Worm (Caenorhabditis elegans): ENCODE results near the gene praf-3.
"Not testable (repeated sequence)": the region's sequence is repeated elsewhere in the genome, so short reads cannot be mapped to it uniquely, and the experiment has no call there.

The praf-3 gene

DNA sequence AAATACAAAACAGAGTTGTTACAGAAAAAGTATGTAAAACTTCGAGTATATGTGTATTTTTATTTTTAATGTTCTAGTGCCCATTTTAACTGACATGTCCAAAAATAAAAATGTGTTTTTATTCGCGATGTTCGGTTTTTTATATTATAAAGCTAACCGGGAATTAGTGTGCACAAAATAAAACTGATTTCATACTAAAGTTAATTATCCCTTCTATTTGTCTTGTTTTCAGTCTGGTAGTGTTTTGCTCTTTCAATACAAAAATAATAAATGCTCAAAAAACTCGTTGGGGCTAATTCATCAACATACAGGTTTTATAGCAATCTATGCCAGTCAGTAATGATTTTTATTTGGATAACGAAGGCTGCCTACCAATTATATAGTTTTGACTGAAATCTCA, 5.0 kb downstream of the praf-3 start:
- no peak for TF ChIP-seq ctbp-1 (GFP tag; IDR thresholded peaks at IDR 0.05)
- TF ChIP-seq unc-62 (GFP tag; optimal IDR thresholded peaks at IDR 0.05 in 1 of 2) = peak in 1 of 2 experiments; percentile 94
- TF ChIP-seq unc-62 (tag; optimal IDR thresholded peaks at IDR 0.05) = no peak
- no peak for TF ChIP-seq nhr-77 (tag; optimal IDR thresholded peaks at IDR 0.05)

- no peak for TF ChIP-seq ztf-11 (tag; optimal IDR thresholded peaks at IDR 0.05)
- peak; percentile 90 for TF ChIP-seq ces-1 (GFP tag; optimal IDR thresholded peaks at IDR 0.05)
- peak in 1 of 2 experiments; percentile 15 for TF ChIP-seq unc-62 (GFP tag; optimal IDR thresholded peaks at IDR 0.05 in 1 of 2)
- no peak for TF ChIP-seq unc-62 (tag; optimal IDR thresholded peaks at IDR 0.05)
- peak; percentile 4 for TF ChIP-seq aha-1 (tag)
These were observed 5.9 kb downstream of the praf-3 start for ce11 chrIV:8385662-8386061.

DNA sequence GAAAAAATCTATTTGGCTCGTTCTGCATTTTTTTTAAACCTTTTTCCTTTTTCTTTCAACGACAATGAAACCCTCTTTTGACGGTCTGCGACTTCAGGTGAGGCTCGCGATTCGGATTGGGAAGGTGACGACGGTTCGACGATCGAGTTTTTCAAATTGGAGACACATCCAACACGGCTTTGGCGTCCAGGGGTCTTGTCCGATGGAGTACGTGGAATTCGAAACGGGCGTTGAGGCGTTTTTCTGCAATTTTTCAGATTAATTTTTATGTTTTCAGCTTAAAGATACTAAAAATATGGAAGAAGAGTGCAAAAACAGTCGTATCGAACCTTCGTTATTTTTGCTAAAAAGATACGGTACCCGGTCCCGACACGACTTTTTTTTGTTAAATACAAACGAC, 9.4 kb downstream of the praf-3 start, which contains the start of gene D2096.10:
Gene D2096.10, minus strand, starts transcription at position 101 of the 400 bp plus-strand sequence.
- not testable (repeated sequence) for TF ChIP-seq nhr-28, snpc-4, skn-1 (tag; optimal IDR thresholded peaks at IDR 0.05)

DNA sequence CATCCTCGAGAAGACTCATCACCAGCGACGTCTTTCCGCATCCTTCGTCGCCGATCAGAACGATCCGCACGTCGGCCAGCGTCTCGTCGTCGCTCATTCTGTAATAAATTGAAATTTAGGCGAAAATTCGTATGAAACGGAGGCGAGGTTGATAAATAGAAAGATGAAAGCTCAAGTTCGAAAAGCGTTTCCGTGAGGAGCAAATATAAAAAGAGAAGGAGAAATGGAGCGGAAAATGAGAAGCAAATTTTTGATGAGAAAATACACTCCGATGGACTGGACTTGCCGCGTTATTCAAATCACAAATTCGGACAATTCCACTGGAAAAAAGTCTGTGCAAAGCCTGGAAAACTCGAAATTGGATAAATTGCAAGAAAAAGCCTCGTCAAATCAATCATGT, 14.3 kb downstream of the praf-3 start, which contains the start of gene D2096.11:
Gene D2096.11, minus strand, starts transcription at position 101 of the 400 bp plus-strand sequence.
- TF ChIP-seq aha-1 (tag) (peak; percentile 33), spr-3 (GFP tag; optimal IDR thresholded peaks at IDR 0.05) (no peak)

DNA sequence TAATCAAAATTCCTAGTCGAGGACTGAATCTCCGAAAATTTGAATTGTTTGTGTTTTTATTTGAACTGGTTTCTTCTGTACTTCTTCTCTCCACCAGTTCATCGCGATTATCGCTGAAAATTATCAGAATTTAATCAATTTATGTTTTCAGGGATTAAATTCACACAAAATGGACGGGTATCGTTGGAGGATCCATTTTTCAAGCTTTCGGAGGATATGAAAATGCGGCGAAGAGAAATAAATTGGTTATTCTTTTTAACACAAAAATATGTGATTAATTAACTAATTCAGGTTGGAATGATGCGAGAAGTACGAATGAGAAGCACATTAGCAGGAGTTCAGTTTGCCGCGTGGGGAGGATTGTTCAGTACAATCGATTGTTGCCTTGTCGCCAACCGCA, 16.6 kb downstream of the praf-3 start, which contains the start of gene timm-17B.2:
Gene timm-17B.2, plus strand, starts transcription at position 301 of the 400 bp plus-strand sequence.
- TF ChIP-seq nhr-111 (GFP tag; optimal IDR thresholded peaks at IDR 0.05) = no peak
- no peak for TF ChIP-seq Y48G9A.11 (GFP tag; IDR thresholded peaks at IDR 0.05)
- TF ChIP-seq ztf-11 (tag; optimal IDR thresholded peaks at IDR 0.05) = no peak
- TF ChIP-seq attf-4 (tag; optimal IDR thresholded peaks at IDR 0.05) = no peak
- TF ChIP-seq aha-1 (tag) = peak; percentile 40

- no peak for TF ChIP-seq fkh-10 (GFP tag; optimal IDR thresholded peaks at IDR 0.05)
- no peak for TF ChIP-seq daf-12 (tag; optimal IDR thresholded peaks at IDR 0.05)
- no peak for TF ChIP-seq nhr-77 (tag; optimal IDR thresholded peaks at IDR 0.05)
- no peak for TF ChIP-seq lin-15B (tag; optimal IDR thresholded peaks at IDR 0.05)
- no peak for TF ChIP-seq F44E2.7 (GFP tag; IDR thresholded peaks at IDR 0.05)
- TF ChIP-seq lin-39 (tag; optimal IDR thresholded peaks at IDR 0.05) = no peak
- no peak for TF ChIP-seq lim-7 (GFP tag; IDR thresholded peaks at IDR 0.05)
- no peak for TF ChIP-seq zip-2 (tag; optimal IDR thresholded peaks at IDR 0.05)
- TF ChIP-seq daf-19 (GFP tag; conservative IDR thresholded peaks at IDR 0.05) = no peak
- TF ChIP-seq nhr-6 (tag; optimal IDR thresholded peaks at IDR 0.05) = no peak
- TF ChIP-seq nhr-42 (GFP tag; IDR thresholded peaks at IDR 0.05) = no peak
- no peak for TF ChIP-seq zag-1 (tag; optimal IDR thresholded peaks at IDR 0.05)
- TF ChIP-seq sdz-12 (GFP tag; optimal IDR thresholded peaks at IDR 0.05) = no peak
- TF ChIP-seq ceh-62 (tag; optimal IDR thresholded peaks at IDR 0.05) = no peak
- no peak for TF ChIP-seq Y48G9A.11 (GFP tag; IDR thresholded peaks at IDR 0.05)
- TF ChIP-seq zip-11 (GFP tag; IDR thresholded peaks at IDR 0.05) = no peak
- TF ChIP-seq zfp-3 (GFP tag; conservative IDR thresholded peaks at IDR 0.05) = no peak
- TF ChIP-seq dmd-9 (GFP tag; IDR thresholded peaks at IDR 0.05) = no peak
These were observed 18.0 kb downstream of the praf-3 start for ce11 chrIV:8397814-8398213.

DNA sequence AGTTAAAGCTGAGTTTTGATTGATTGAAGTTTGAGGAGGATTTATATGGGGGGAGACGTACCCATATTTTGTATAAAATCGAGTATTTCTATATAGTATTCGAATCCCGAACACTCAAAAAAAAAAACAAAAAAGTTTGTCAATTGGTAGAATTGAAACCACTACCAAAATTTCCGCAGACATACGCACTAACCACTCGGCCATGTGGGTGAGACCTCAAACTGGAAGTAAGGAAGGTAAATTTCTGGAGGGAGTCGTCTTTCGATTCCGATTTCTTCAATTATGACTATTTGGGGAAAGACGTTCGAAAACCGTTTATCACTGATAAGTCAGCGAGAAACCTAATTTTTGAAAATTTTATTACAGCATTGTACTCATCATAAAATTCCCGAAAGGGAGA, 32.8 kb downstream of the praf-3 start:
- peak; percentile 50 for TF ChIP-seq Y48G9A.11 (GFP tag; IDR thresholded peaks at IDR 0.05)
- TF ChIP-seq pha-4 (GFP tag; IDR thresholded peaks at IDR 0.05) = peak; percentile 80; the same call in 1 of the 2 replicates
- TF ChIP-seq pha-4 (tag; optimal IDR thresholded peaks at IDR 0.05) = not testable (repeated sequence)
- peak; percentile 71 for TF ChIP-seq vab-7 (GFP tag; IDR thresholded peaks at IDR 0.05)
- peak; percentile 67 for TF ChIP-seq nhr-41 (GFP tag; IDR thresholded peaks at IDR 0.05)
- 0 out of 2 replicates have a peak, but pooled peaks have one; percentile 35 for TF ChIP-seq tra-1 (GFP tag; IDR thresholded peaks at IDR 0.05)
- 0 out of 2 replicates have a peak, but pooled peaks have one; percentile 19 for TF ChIP-seq F44E2.7 (GFP tag; IDR thresholded peaks at IDR 0.05)
- TF ChIP-seq arid-1 (GFP tag; conservative IDR thresholded peaks at IDR 0.05) = peak; percentile 81
- TF ChIP-seq ZK337.2 (GFP tag; IDR thresholded peaks at IDR 0.05) = peak; percentile 78
- peak; percentile 63 for TF ChIP-seq lin-1 (GFP tag; IDR thresholded peaks at IDR 0.05)
- peak; percentile 36; the same call in 1 of the 2 replicates for TF ChIP-seq dmd-6 (GFP tag; IDR thresholded peaks at IDR 0.05)
- peak; percentile 78; the same call in 1 of the 2 replicates for TF ChIP-seq Y105C5A.15 (GFP tag; IDR thresholded peaks at IDR 0.05)
- TF ChIP-seq dmd-8 (GFP tag; IDR thresholded peaks at IDR 0.05) = peak; percentile 95
- peak; percentile 90 for TF ChIP-seq F26F4.8 (GFP tag; conservative IDR thresholded peaks at IDR 0.05)
- peak; percentile 5 for TF ChIP-seq aha-1 (tag)

Data from whole organism, L4 larva.